Worm (Caenorhabditis elegans) whole organism, L4 larva: Measurements from ENCODE around the gene D1054.5.

Experiments
- Y48G9A.11 ChIP-seq: fragments of 200-800 bp; sonication (Bioruptor generic); IDR thresholded peaks from 2 replicates; pipeline ENCODE4 v1.3.6; 2022; ENCODE audit warnings: missing genetic modification reagents, missing genetic modification characterization, missing compliant biosample characterization
- ZK546.5 ChIP-seq, 2 experiments: sonication (generic microtip); optimal IDR thresholded peaks; 2 replicates each; lab custom pipeline; 2017; ENCODE audit warnings: missing biosample characterization in 2 of 2, missing genetic modification characterization in 2 of 2
- aly-2 ChIP-seq: sonication (generic microtip); optimal IDR thresholded peaks from 2 replicates; lab custom pipeline; 2018; ENCODE audit warnings: missing biosample characterization, missing genetic modification characterization
- ama-1 ChIP-seq: fragments of 150-350 bp; optimal IDR thresholded peaks from 2 replicates; lab custom pipeline; 2014; ENCODE audit warnings: inconsistent platforms, mixed read lengths
- daf-8 ChIP-seq: fragments of 200-800 bp; sonication (Bioruptor generic); IDR thresholded peaks from 2 replicates; pipeline ENCODE4 v1.3.6; 2022; ENCODE audit warnings: missing genetic modification characterization, missing compliant biosample characterization
- fos-1 ChIP-seq: fragments of 150-350 bp; optimal IDR thresholded peaks from 2 replicates; lab custom pipeline; 2014; ENCODE audit warnings: missing biosample characterization, missing genetic modification characterization
- gei-8 ChIP-seq: fragments of 200-800 bp; sonication (Bioruptor generic); optimal IDR thresholded peaks from 2 replicates; lab custom pipeline; 2018; ENCODE audit warnings: mild to moderate bottlenecking, missing genetic modification characterization, missing compliant biosample characterization
- lin-15B ChIP-seq: fragments of 150-350 bp; sonication (generic microtip); optimal IDR thresholded peaks from 3 replicates; lab custom pipeline; 2014; ENCODE audit warnings: missing biosample characterization, missing genetic modification characterization
- nhr-28 ChIP-seq: fragments of 150-350 bp; optimal IDR thresholded peaks from 2 replicates; lab custom pipeline; 2014; ENCODE audit warnings: missing biosample characterization, missing genetic modification characterization
- zfp-3 ChIP-seq: fragments of 200-800 bp; sonication (Bioruptor generic); conservative IDR thresholded peaks from 2 replicates; pipeline ENCODE4 v1.3.6; 2022; ENCODE audit warnings: missing genetic modification reagents, missing genetic modification characterization, missing compliant biosample characterization

DNA sequence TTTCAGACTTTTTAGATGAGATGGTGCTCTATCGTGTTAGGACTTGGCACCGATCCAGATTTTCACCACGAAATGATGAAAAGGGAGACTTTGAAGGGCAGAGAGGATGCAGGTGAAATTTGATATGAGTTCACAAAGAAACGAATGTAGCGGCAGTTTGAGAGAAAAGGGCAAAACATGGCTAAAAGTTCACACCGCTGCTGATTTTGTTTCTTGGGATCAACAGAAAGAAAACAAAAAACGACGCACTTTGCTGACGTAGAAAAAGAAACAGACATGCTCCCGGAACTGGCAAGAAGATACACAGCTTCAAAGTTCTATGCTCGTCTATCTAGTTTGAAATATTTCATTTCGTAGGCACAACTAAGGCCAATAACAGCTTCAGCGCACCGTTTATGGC, 52.8 kb downstream of the D1054.5 start:
- TF ChIP-seq zfp-3 (GFP tag; lab: Robert Waterston, UW) (no peak), aly-2 (tag; lab: Kevin White, UChicago) (no peak), Y48G9A.11 (GFP tag; lab: Robert Waterston, UW) (no peak), lin-15B (no peak), ZK546.5 (tag; optimal IDR thresholded peaks at IDR 0.05; lab: Kevin White, UChicago) (no peak), nhr-28 (tag; lab: Kevin White, UChicago) (no peak), fos-1 (tag; lab: Kevin White, UChicago) (no peak), ama-1 (no peak), gei-8 (no peak), daf-8 (GFP tag; lab: Robert Waterston, UW) (no peak)
